Fruit fly (Drosophila melanogaster): Measurements from ENCODE around the gene CG18178.

Gene CG18178

DNA sequence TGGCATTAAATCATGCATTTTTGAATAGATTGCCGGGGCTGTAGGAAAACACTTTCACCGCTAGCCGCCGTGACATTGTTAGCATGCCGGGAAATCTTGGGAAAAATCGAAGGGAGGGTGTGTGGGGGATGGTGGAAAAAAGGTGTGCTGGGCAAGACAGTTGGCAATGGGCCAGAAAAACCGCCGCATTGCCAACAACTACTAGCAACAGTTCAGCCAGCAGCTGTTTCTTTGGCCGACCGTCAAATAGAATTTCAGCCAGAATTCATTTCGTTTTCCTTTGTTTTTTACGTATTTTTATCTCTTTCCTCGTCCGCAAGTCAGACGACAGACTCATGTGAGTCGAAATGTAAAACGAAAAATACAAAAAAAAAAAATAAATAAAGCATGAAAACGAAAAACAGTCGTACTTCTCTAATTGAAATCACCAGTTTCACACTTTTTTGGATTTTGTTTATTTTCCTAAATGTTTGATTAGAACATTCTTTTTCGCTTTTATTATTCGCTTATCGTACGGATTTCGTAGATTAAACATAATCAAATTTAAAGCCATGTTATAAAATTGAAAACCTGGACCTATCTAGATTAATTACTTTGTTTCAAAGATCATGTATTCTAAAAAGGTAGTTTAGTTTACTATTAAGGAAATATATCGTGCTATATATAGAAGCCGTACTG is 28.0 kb downstream of the CG18178 start (continued):
- TF ChIP-seq Fer2 (tag; optimal IDR thresholded peaks at IDR 0.05) (peak; percentile 38), E2f2 (GFP tag; IDR thresholded peaks at IDR 0.05) (no peak), CG17912 (GFP tag; optimal IDR thresholded peaks at IDR 0.05) (no peak), CG3838 (GFP tag; optimal IDR thresholded peaks at IDR 0.05) (no peak), HLH3B (GFP tag; IDR thresholded peaks at IDR 0.05) (no peak), Nf-YC (tag; optimal IDR thresholded peaks at IDR 0.05) (peak; percentile 7), CG14667 (GFP tag; IDR thresholded peaks at IDR 0.05) (no peak), peb (GFP tag; IDR thresholded peaks at IDR 0.05) (no peak), CG17361 (GFP tag; IDR thresholded peaks at IDR 0.05) (no peak), CG17829 (tag; optimal IDR thresholded peaks at IDR 0.05) (no peak), CG3726 (GFP tag; IDR thresholded peaks at IDR 0.05) (no peak), CG17385 (GFP tag; optimal IDR thresholded peaks at IDR 0.05) (peak; percentile 48), sqz (GFP tag; optimal IDR thresholded peaks at IDR 0.05) (no peak), Dek (tag; optimal IDR thresholded peaks at IDR 0.05) (peak; percentile 45), CG12659 (GFP tag; optimal IDR thresholded peaks at IDR 0.05) (peak; percentile 58), CG13296 (GFP tag; optimal IDR thresholded peaks at IDR 0.05) (peak; percentile 50), wek (GFP tag; optimal IDR thresholded peaks at IDR 0.05) (no peak), YL-1 (GFP tag; optimal IDR thresholded peaks at IDR 0.05) (no peak), CG7271 (tag; optimal IDR thresholded peaks at IDR 0.05) (no peak), CG2120 (GFP tag; optimal IDR thresholded peaks at IDR 0.05) (peak; percentile 87), CG13123 (GFP tag; optimal IDR thresholded peaks at IDR 0.05) (no peak), Oaz (GFP tag; IDR thresholded peaks at IDR 0.05) (no peak), CG13624 (GFP tag; optimal IDR thresholded peaks at IDR 0.05) (peak; percentile 49), amos (GFP tag; IDR thresholded peaks at IDR 0.05; ENCODE audit: partially characterized antibody) (no peak), fru (optimal IDR thresholded peaks at IDR 0.05) (no peak), fd64A (GFP tag; optimal IDR thresholded peaks at IDR 0.05) (no peak), tup (GFP tag; optimal IDR thresholded peaks at IDR 0.05) (no peak), CG7556 (GFP tag; optimal IDR thresholded peaks at IDR 0.05) (no peak), toy (GFP tag; IDR thresholded peaks at IDR 0.05) (no peak), ci (GFP tag; IDR thresholded peaks at IDR 0.05) (no peak), CG18619 (GFP tag; optimal IDR thresholded peaks at IDR 0.05) (peak; percentile 29), Sin3A (optimal IDR thresholded peaks at IDR 0.05) (no peak), Atf6 (GFP tag; IDR thresholded peaks at IDR 0.05) (peak; percentile 28; the same call in 1 of the 2 replicates), ind (GFP tag; optimal IDR thresholded peaks at IDR 0.05) (peak; percentile 18), kah (GFP tag; optimal IDR thresholded peaks at IDR 0.05) (no peak), CG15479 (GFP tag; optimal IDR thresholded peaks at IDR 0.05) (no peak), CG4328 (GFP tag; optimal IDR thresholded peaks at IDR 0.05) (no peak), az2 (GFP tag; optimal IDR thresholded peaks at IDR 0.05) (no peak), Dip3 (GFP tag; optimal IDR thresholded peaks at IDR 0.05) (peak; percentile 29), CG14441 (GFP tag; IDR thresholded peaks at IDR 0.05) (no peak), CG2678 (tag; optimal IDR thresholded peaks at IDR 0.05) (peak; percentile 81), Sox102F (GFP tag; optimal IDR thresholded peaks at IDR 0.05) (no peak), ERR (GFP tag; optimal IDR thresholded peaks at IDR 0.05) (no peak), ranshi (GFP tag; IDR thresholded peaks at IDR 0.05) (no peak), Xbp1 (GFP tag; optimal IDR thresholded peaks at IDR 0.05) (peak; percentile 10), kni (GFP tag; optimal IDR thresholded peaks at IDR 0.05) (no peak), bcd (GFP tag; optimal IDR thresholded peaks at IDR 0.05) (peak; percentile 5), CG4820 (GFP tag; optimal IDR thresholded peaks at IDR 0.05) (no peak), CG15514 (GFP tag; optimal IDR thresholded peaks at IDR 0.05) (peak; percentile 12), br (optimal IDR thresholded peaks at IDR 0.05) (no peak), CG15269 (tag; optimal IDR thresholded peaks at IDR 0.05) (peak; percentile 76), D19B (GFP tag; optimal IDR thresholded peaks at IDR 0.05) (peak; percentile 39)

Measured in whole organism, embryonic.